Worm (Caenorhabditis elegans) whole organism, L1 larva: ENCODE data around the gene K10D11.3.

Experiments used
- blmp-1 ChIP-seq: fragments of 150-350 bp; optimal IDR thresholded peaks from 2 replicates; lab custom pipeline; 2014; ENCODE audit warnings: missing biosample characterization, missing genetic modification characterization
- ceh-82 ChIP-seq, 3 experiments: fragments of 150-350 bp in 1 of 3; sonication (generic microtip) in 2 of 3; optimal IDR thresholded peaks; 2 replicates each; lab custom pipeline; 2014 to 2017; ENCODE audit warnings: missing biosample characterization in 3 of 3, missing genetic modification characterization in 3 of 3
- ces-1 ChIP-seq: fragments of 150-350 bp; optimal IDR thresholded peaks from 2 replicates; lab custom pipeline; 2014; ENCODE audit warnings: missing biosample characterization, missing genetic modification reagents, missing genetic modification characterization
- elt-2 ChIP-seq: sonication (generic microtip); optimal IDR thresholded peaks from 2 replicates; lab custom pipeline; 2016; ENCODE audit warnings: missing genetic modification characterization, mild to moderate bottlenecking, inconsistent platforms, missing compliant biosample characterization, missing genetic modification reagents
- fos-1 ChIP-seq: fragments of 150-350 bp; optimal IDR thresholded peaks from 2 replicates; lab custom pipeline; 2014; ENCODE audit warnings: missing biosample characterization, missing genetic modification characterization
- lin-13 ChIP-seq: fragments of 150-350 bp; optimal IDR thresholded peaks from 2 replicates; lab custom pipeline; 2014; ENCODE audit warnings: missing biosample characterization, missing genetic modification reagents, missing genetic modification characterization
- lin-35 ChIP-seq, 2 experiments: fragments of 150-350 bp; optimal IDR thresholded peaks; 2 replicates each; lab custom pipeline; 2014; ENCODE audit warnings: missing biosample characterization in 2 of 2, missing genetic modification characterization in 2 of 2, missing genetic modification reagents in 2 of 2
- nhr-237 ChIP-seq: fragments of 150-350 bp; optimal IDR thresholded peaks from 2 replicates; lab custom pipeline; 2014; ENCODE audit warnings: missing biosample characterization, missing genetic modification characterization
- nhr-76 ChIP-seq: sonication (generic microtip); optimal IDR thresholded peaks from 2 replicates; lab custom pipeline; 2017; ENCODE audit warnings: missing biosample characterization, missing genetic modification characterization
- nhr-77 ChIP-seq: fragments of 150-350 bp; optimal IDR thresholded peaks from 2 replicates; lab custom pipeline; 2014; ENCODE audit warnings: missing biosample characterization, missing genetic modification characterization
- tbx-2 ChIP-seq: sonication (generic microtip); optimal IDR thresholded peaks from 2 replicates; lab custom pipeline; 2016; ENCODE audit warnings: missing genetic modification characterization, missing compliant biosample characterization
- zag-1 ChIP-seq: fragments of 150-350 bp; optimal IDR thresholded peaks from 2 replicates; lab custom pipeline; 2014; ENCODE audit warnings: missing biosample characterization, missing genetic modification characterization
- zip-4 ChIP-seq: fragments of 200-800 bp; sonication (Bioruptor generic); optimal IDR thresholded peaks from 2 replicates; lab custom pipeline; 2018; ENCODE audit warnings: mild to moderate bottlenecking, missing genetic modification characterization, moderate library complexity, missing compliant biosample characterization
- ztf-11 ChIP-seq, 2 experiments: sonication (generic microtip); optimal IDR thresholded peaks; 2 replicates each; lab custom pipeline; 2016 to 2017; ENCODE audit warnings: missing genetic modification characterization in 2 of 2, missing biosample characterization in 1 of 2, missing compliant biosample characterization in 1 of 2

ce11 chrIV:12973336-12973735, 12.6 kb downstream of the K10D11.3 start, which contains the start of gene F55G11.4:
- TF ChIP-seq ces-1 (GFP tag; lab: Kevin White, UChicago) (no peak), zip-4 (GFP tag; lab: Kevin White, UChicago) (no peak), nhr-237 (tag; lab: Kevin White, UChicago) (no peak), lin-35 (GFP tag; optimal IDR thresholded peaks at IDR 0.05; lab: Kevin White, UChicago) (no peak), blmp-1 (tag; lab: Kevin White, UChicago) (no peak), zag-1 (tag; lab: Kevin White, UChicago) (no peak), elt-2 (tag; lab: Kevin White, UChicago) (peak; percentile 77), tbx-2 (no peak), nhr-76 (tag; lab: Kevin White, UChicago) (no peak), nhr-77 (tag; lab: Kevin White, UChicago) (no peak), fos-1 (tag; lab: Kevin White, UChicago) (no peak), ceh-82 (tag; optimal IDR thresholded peaks at IDR 0.05; lab: Kevin White, UChicago) (no peak), ztf-11 (tag; optimal IDR thresholded peaks at IDR 0.05; lab: Kevin White, UChicago) (no peak), lin-13 (no peak)
